Fruit fly (Drosophila melanogaster) S2 (cell line): ENCODE measurements around the gene ckd.

Source experiments
- CG8478 ChIP-seq: fragments of >200 bp; optimal IDR thresholded peaks from 2 replicates; lab custom pipeline; 2018
- CTCF ChIP-seq, 2 experiments: fragments of >200 bp; optimal IDR thresholded peaks; 2 replicates each; lab custom pipeline; 2018

- no peak for TF ChIP-seq CG8478 (lab: Kevin White, UChicago)
- TF ChIP-seq CTCF (optimal IDR thresholded peaks at IDR 0.05; lab: Kevin White, UChicago): no peak
Observed at dm6 chr3L:3261642-3262041, 4.0 kb downstream of the ckd start.
